Fruit fly (Drosophila melanogaster) whole organism, embryonic: ENCODE data around the gene CG31871.

Experiments used
- CG11696 ChIP-seq: fragments of 200-800 bp; sonication (Bioruptor generic); IDR thresholded peaks from 2 replicates; pipeline ENCODE4 v1.3.6; 2022; ENCODE audit warnings: missing biosample characterization, missing genetic modification characterization
- CG12071 ChIP-seq: fragments of 200-800 bp; sonication (Bioruptor generic); optimal IDR thresholded peaks from 3 replicates; lab custom pipeline; 2018; ENCODE audit warnings: missing biosample characterization, mild to moderate bottlenecking, missing genetic modification characterization
- CG12391 ChIP-seq: fragments of 200-800 bp; sonication (Bioruptor generic); optimal IDR thresholded peaks from 3 replicates; lab custom pipeline; 2018; ENCODE audit warnings: missing biosample characterization, mild to moderate bottlenecking, missing genetic modification characterization, moderate library complexity
- CG13424 ChIP-seq: fragments of 200-800 bp; sonication (Bioruptor generic); optimal IDR thresholded peaks from 2 replicates; lab custom pipeline; 2019; ENCODE audit warnings: missing biosample characterization, mild to moderate bottlenecking, missing genetic modification characterization, moderate library complexity
- CG14965 ChIP-seq: fragments of 200-800 bp; sonication (Bioruptor generic); optimal IDR thresholded peaks from 2 replicates; lab custom pipeline; 2016; ENCODE audit warnings: missing biosample characterization, missing genetic modification characterization, borderline replicate concordance
- CG15011 ChIP-seq: fragments of 200-800 bp; sonication (Bioruptor generic); optimal IDR thresholded peaks from 3 replicates; lab custom pipeline; 2018; ENCODE audit warnings: missing biosample characterization, mild to moderate bottlenecking, missing genetic modification characterization
- CG1647 ChIP-seq: fragments of 200-800 bp; sonication (Bioruptor generic); optimal IDR thresholded peaks from 3 replicates; lab custom pipeline; 2016; ENCODE audit warnings: missing biosample characterization, missing genetic modification characterization
- CG16779 ChIP-seq: fragments of 200-800 bp; sonication (Bioruptor generic); IDR thresholded peaks from 2 replicates; pipeline ENCODE4 v1.3.6; 2022; ENCODE audit warnings: missing biosample characterization, missing genetic modification characterization
- CG18599 ChIP-seq: fragments of 200-800 bp; sonication (Bioruptor generic); optimal IDR thresholded peaks from 3 replicates; lab custom pipeline; 2017; ENCODE audit warnings: missing biosample characterization, missing genetic modification characterization, mild to moderate bottlenecking, moderate library complexity, missing genetic modification reagents
- CG3407 ChIP-seq: fragments of 200-800 bp; sonication (Bioruptor generic); optimal IDR thresholded peaks from 2 replicates; lab custom pipeline; 2018; ENCODE audit warnings: missing biosample characterization, mild to moderate bottlenecking, missing genetic modification characterization
- CG4328 ChIP-seq: fragments of 200-800 bp; sonication (Bioruptor generic); optimal IDR thresholded peaks from 3 replicates; lab custom pipeline; 2017; ENCODE audit warnings: missing biosample characterization, missing genetic modification reagents, missing genetic modification characterization
- CG43689 ChIP-seq: fragments of 200-800 bp; sonication (Bioruptor generic); IDR thresholded peaks from 2 replicates; pipeline ENCODE4 v1.3.6; 2022; ENCODE audit warnings: missing biosample characterization, missing genetic modification characterization
- CG6765 ChIP-seq: fragments of 200-800 bp; sonication (Bioruptor generic); optimal IDR thresholded peaks from 3 replicates; lab custom pipeline; 2017; ENCODE audit warnings: missing biosample characterization, mild to moderate bottlenecking, missing genetic modification characterization
- CG6813 ChIP-seq: fragments of 200-800 bp; sonication (Bioruptor generic); optimal IDR thresholded peaks from 2 replicates; lab custom pipeline; 2017; ENCODE audit warnings: missing biosample characterization, missing genetic modification characterization, mild to moderate bottlenecking, moderate library complexity, missing genetic modification reagents
- CG7556 ChIP-seq: fragments of 200-800 bp; sonication (Bioruptor generic); optimal IDR thresholded peaks from 2 replicates; lab custom pipeline; 2017; ENCODE audit warnings: missing biosample characterization, mild to moderate bottlenecking, missing genetic modification characterization
- CG7839 ChIP-seq: fragments of 200-800 bp; sonication (Bioruptor generic); optimal IDR thresholded peaks from 3 replicates; lab custom pipeline; 2018; ENCODE audit warnings: missing biosample characterization, mild to moderate bottlenecking, missing genetic modification characterization, moderate library complexity
- CG8388 ChIP-seq: fragments of 200-800 bp; sonication (Bioruptor generic); optimal IDR thresholded peaks from 2 replicates; lab custom pipeline; 2019; ENCODE audit warnings: missing biosample characterization, mild to moderate bottlenecking, missing genetic modification characterization, moderate library complexity
- CG9215 ChIP-seq: fragments of 200-800 bp; sonication (Bioruptor generic); IDR thresholded peaks from 2 replicates; pipeline ENCODE4 v1.3.6; 2022; ENCODE audit warnings: missing biosample characterization, missing genetic modification characterization
- CG9817 ChIP-seq: fragments of 200-800 bp; sonication (Bioruptor generic); optimal IDR thresholded peaks from 2 replicates; lab custom pipeline; 2018; ENCODE audit warnings: missing biosample characterization, mild to moderate bottlenecking, missing genetic modification characterization, moderate library complexity
- Dek ChIP-seq: fragments of 200-800 bp; sonication (Bioruptor generic); optimal IDR thresholded peaks from 3 replicates; lab custom pipeline; 2019; ENCODE audit warnings: missing biosample characterization, mild to moderate bottlenecking, missing genetic modification characterization, moderate library complexity
- Dip3 ChIP-seq: fragments of 200-800 bp; sonication (Bioruptor generic); optimal IDR thresholded peaks from 3 replicates; lab custom pipeline; 2016; ENCODE audit warnings: missing biosample characterization, missing genetic modification characterization
- Dll ChIP-seq: fragments of 200-800 bp; sonication (Bioruptor generic); IDR thresholded peaks from 4 replicates; pipeline ENCODE4 v1.3.6; 2022; ENCODE audit warnings: missing biosample characterization, missing genetic modification characterization; ENCODE audit not compliant: partially characterized antibody
- Drgx ChIP-seq: fragments of 200-800 bp; sonication (Bioruptor generic); IDR thresholded peaks from 2 replicates; pipeline ENCODE4 v1.3.6; 2022; ENCODE audit warnings: missing biosample characterization, missing genetic modification characterization
- Fer2 ChIP-seq: fragments of 200-800 bp; sonication (Bioruptor generic); optimal IDR thresholded peaks from 2 replicates; lab custom pipeline; 2018; ENCODE audit warnings: missing biosample characterization, mild to moderate bottlenecking, missing genetic modification characterization, moderate library complexity
- Fer3 ChIP-seq: fragments of 200-800 bp; sonication (Bioruptor generic); optimal IDR thresholded peaks from 2 replicates; lab custom pipeline; 2018; ENCODE audit warnings: missing biosample characterization, mild to moderate bottlenecking, missing genetic modification characterization, moderate library complexity
- H15 ChIP-seq: fragments of 200-800 bp; sonication (Bioruptor generic); IDR thresholded peaks from 3 replicates; pipeline ENCODE4 v1.3.6; 2022; ENCODE audit warnings: missing biosample characterization, missing genetic modification characterization
- HLH3B ChIP-seq: fragments of 200-800 bp; sonication (Bioruptor generic); IDR thresholded peaks from 2 replicates; pipeline ENCODE4 v1.3.6; 2022; ENCODE audit warnings: missing biosample characterization, missing genetic modification characterization
- Meics ChIP-seq: fragments of 200-800 bp; sonication (Bioruptor generic); optimal IDR thresholded peaks from 2 replicates; lab custom pipeline; 2017; ENCODE audit warnings: missing biosample characterization, mild to moderate bottlenecking, missing genetic modification characterization
- Nf-YB ChIP-seq: fragments of 200-800 bp; sonication (Bioruptor generic); optimal IDR thresholded peaks from 3 replicates; lab custom pipeline; 2019; ENCODE audit warnings: missing biosample characterization, mild to moderate bottlenecking, missing genetic modification characterization, moderate library complexity
- Sry-β ChIP-seq: fragments of 200-800 bp; sonication (Bioruptor generic); optimal IDR thresholded peaks from 2 replicates; lab custom pipeline; 2018; ENCODE audit warnings: missing biosample characterization, mild to moderate bottlenecking, missing genetic modification characterization, moderate library complexity
- Sry-δ ChIP-seq: fragments of 200-800 bp; sonication (Bioruptor generic); optimal IDR thresholded peaks from 2 replicates; lab custom pipeline; 2016; ENCODE audit warnings: missing biosample characterization, missing genetic modification characterization
- Ssrp ChIP-seq: fragments of 200-800 bp; sonication (Bioruptor generic); optimal IDR thresholded peaks from 2 replicates; lab custom pipeline; 2018; ENCODE audit warnings: missing biosample characterization, mild to moderate bottlenecking, missing genetic modification characterization, moderate library complexity
- chif ChIP-seq, 2 experiments: fragments of 200-800 bp; sonication (Bioruptor generic); optimal IDR thresholded peaks; 3 replicates each; lab custom pipeline; 2016; ENCODE audit warnings: missing biosample characterization in 2 of 2, missing genetic modification characterization in 2 of 2
- cwo ChIP-seq: fragments of 200-800 bp; sonication (Bioruptor generic); optimal IDR thresholded peaks from 3 replicates; lab custom pipeline; 2017; ENCODE audit warnings: missing biosample characterization, missing genetic modification characterization, mild to moderate bottlenecking, moderate library complexity, missing genetic modification reagents
- ewg ChIP-seq: fragments of 200-800 bp; sonication (Bioruptor generic); optimal IDR thresholded peaks from 3 replicates; lab custom pipeline; 2017; ENCODE audit warnings: mild to moderate bottlenecking, missing biosample characterization, missing genetic modification reagents, missing genetic modification characterization
- exex ChIP-seq: fragments of 200-800 bp; sonication (Bioruptor generic); optimal IDR thresholded peaks from 4 replicates; lab custom pipeline; 2018; ENCODE audit warnings: missing biosample characterization, mild to moderate bottlenecking, missing genetic modification characterization, moderate library complexity
- fd102C ChIP-seq: fragments of 200-800 bp; sonication (Bioruptor generic); optimal IDR thresholded peaks from 2 replicates; lab custom pipeline; 2018; ENCODE audit warnings: missing biosample characterization, mild to moderate bottlenecking, missing genetic modification characterization, moderate library complexity
- kni ChIP-seq: fragments of 200-800 bp; sonication (Bioruptor generic); optimal IDR thresholded peaks from 3 replicates; lab custom pipeline; 2017; ENCODE audit warnings: mild to moderate bottlenecking, missing biosample characterization, missing genetic modification reagents, missing genetic modification characterization
- lmd ChIP-seq: fragments of 200-800 bp; sonication (Bioruptor generic); IDR thresholded peaks from 2 replicates; pipeline ENCODE4 v1.3.6; 2022; ENCODE audit warnings: missing biosample characterization, missing genetic modification characterization
- nau ChIP-seq: fragments of 200-800 bp; sonication (Bioruptor generic); optimal IDR thresholded peaks from 3 replicates; lab custom pipeline; 2017; ENCODE audit warnings: missing biosample characterization, mild to moderate bottlenecking, missing genetic modification characterization, missing genetic modification reagents
- nerfin-2 ChIP-seq: fragments of 200-800 bp; sonication (Bioruptor generic); IDR thresholded peaks from 2 replicates; pipeline ENCODE4 v1.3.6; 2022; ENCODE audit warnings: missing biosample characterization, missing genetic modification characterization; ENCODE audit not compliant: partially characterized antibody
- nom ChIP-seq: fragments of 200-800 bp; sonication (Bioruptor generic); optimal IDR thresholded peaks from 2 replicates; lab custom pipeline; 2017; ENCODE audit warnings: missing biosample characterization, missing genetic modification characterization, mild to moderate bottlenecking, moderate library complexity, missing genetic modification reagents
- otp ChIP-seq: fragments of 200-800 bp; sonication (Bioruptor generic); IDR thresholded peaks from 3 replicates; pipeline ENCODE4, ENCODE4 v1.3.6; 2022; ENCODE audit warnings: missing biosample characterization, missing genetic modification characterization
- peb ChIP-seq: fragments of 200-800 bp; sonication (Bioruptor generic); IDR thresholded peaks from 2 replicates; pipeline ENCODE4 v1.3.6; 2022; ENCODE audit warnings: missing biosample characterization, missing genetic modification characterization
- phol ChIP-seq: fragments of 200-800 bp; sonication (Bioruptor generic); optimal IDR thresholded peaks from 3 replicates; lab custom pipeline; 2018; ENCODE audit warnings: missing biosample characterization, mild to moderate bottlenecking, missing genetic modification characterization, moderate library complexity
- psq ChIP-seq: fragments of 200-800 bp; sonication (Bioruptor generic); optimal IDR thresholded peaks from 2 replicates; lab custom pipeline; 2017; ENCODE audit warnings: missing biosample characterization, missing genetic modification characterization
- run ChIP-seq: fragments of 200-800 bp; sonication (Bioruptor generic); optimal IDR thresholded peaks from 3 replicates; lab custom pipeline; 2018; ENCODE audit warnings: missing biosample characterization, mild to moderate bottlenecking, missing genetic modification characterization
- sug ChIP-seq: fragments of 200-800 bp; optimal IDR thresholded peaks from 2 replicates; lab custom pipeline; 2019; ENCODE audit warnings: missing biosample characterization, mild to moderate bottlenecking, missing genetic modification characterization, moderate library complexity
- unpg ChIP-seq: fragments of 200-800 bp; sonication (Bioruptor generic); optimal IDR thresholded peaks from 3 replicates; lab custom pipeline; 2018; ENCODE audit warnings: missing biosample characterization, mild to moderate bottlenecking, missing genetic modification characterization, moderate library complexity

CG31871 gene

DNA sequence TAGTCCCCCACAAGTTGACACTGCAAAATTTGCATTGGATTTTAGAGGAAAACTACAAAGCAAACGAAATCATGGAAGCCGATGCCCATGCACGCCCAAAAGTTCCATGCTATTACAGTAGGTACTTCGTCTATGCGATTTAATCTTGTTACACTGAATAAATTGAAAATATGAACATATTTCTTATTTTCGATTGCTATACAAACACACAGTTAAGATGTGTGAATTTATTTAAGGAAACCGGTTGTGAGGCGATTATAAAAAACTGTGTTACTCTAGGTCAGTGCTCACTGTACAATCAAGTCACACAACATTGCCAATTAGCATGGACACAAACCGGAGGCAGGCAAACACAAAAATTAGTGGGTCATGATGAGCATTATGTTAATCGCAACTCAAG, 3.7 kb downstream of the CG31871 start (continued):
- no peak for TF ChIP-seq nerfin-2 (GFP tag; lab: Robert Waterston, UW)
- no peak for TF ChIP-seq kni (GFP tag; lab: Kevin White, UChicago)
- peak; percentile 80 for TF ChIP-seq CG7839
- TF ChIP-seq lmd (GFP tag; lab: Robert Waterston, UW): peak; percentile 90
- TF ChIP-seq CG1647 (GFP tag; lab: Kevin White, UChicago): peak; percentile 65
- TF ChIP-seq ewg (GFP tag; lab: Kevin White, UChicago): peak; percentile 53
- peak; percentile 43 for TF ChIP-seq nau (GFP tag; lab: Kevin White, UChicago)
- TF ChIP-seq CG7556: peak; percentile 55
- TF ChIP-seq Fer3 (tag; lab: Kevin White, UChicago): peak; percentile 77
- TF ChIP-seq Ssrp: peak; percentile 61
- TF ChIP-seq Dek (tag; lab: Kevin White, UChicago): peak; percentile 73
- TF ChIP-seq CG15011 (GFP tag; lab: Kevin White, UChicago): peak; percentile 58
- TF ChIP-seq otp (GFP tag; lab: Robert Waterston, UW): peak; percentile 83
- peak; percentile 80 for TF ChIP-seq CG12391 (tag; lab: Kevin White, UChicago)
- peak; percentile 89 for TF ChIP-seq HLH3B (GFP tag; lab: Robert Waterston, UW)
- peak; percentile 12 for TF ChIP-seq exex (tag; lab: Kevin White, UChicago)
- peak; percentile 85 for TF ChIP-seq H15 (GFP tag; lab: Robert Waterston, UW)
- peak; percentile 63 for TF ChIP-seq CG8388 (GFP tag; lab: Kevin White, UChicago)
- TF ChIP-seq fd102C (GFP tag; lab: Kevin White, UChicago): no peak
- peak; percentile 87 for TF ChIP-seq unpg
- TF ChIP-seq psq (GFP tag; lab: Kevin White, UChicago): peak; percentile 43
- peak; percentile 63 for TF ChIP-seq CG16779
- peak; percentile 85 for TF ChIP-seq CG43689 (GFP tag; lab: Robert Waterston, UW)
- TF ChIP-seq sug (tag; lab: Kevin White, UChicago): peak; percentile 47
- peak; percentile 38 for TF ChIP-seq Sry-δ (GFP tag; lab: Kevin White, UChicago)
- TF ChIP-seq Fer2 (tag; lab: Kevin White, UChicago): no peak
- peak; percentile 76 for TF ChIP-seq CG11696 (GFP tag; lab: Robert Waterston, UW)
- TF ChIP-seq phol (tag; lab: Kevin White, UChicago): peak; percentile 71
- peak; percentile 90 for TF ChIP-seq Drgx (GFP tag; lab: Robert Waterston, UW)
- peak; percentile 81 for TF ChIP-seq CG12071 (GFP tag; lab: Kevin White, UChicago)
- TF ChIP-seq chif (GFP tag; optimal IDR thresholded peaks at IDR 0.05; lab: Kevin White, UChicago): peak; percentile 69 to 77
- TF ChIP-seq CG14965 (GFP tag; lab: Kevin White, UChicago): peak; percentile 18
- peak; percentile 83 for TF ChIP-seq CG13424 (tag; lab: Kevin White, UChicago)
- peak; percentile 65 for TF ChIP-seq CG18599 (GFP tag; lab: Kevin White, UChicago)
- peak; percentile 69 for TF ChIP-seq cwo (GFP tag; lab: Kevin White, UChicago)
- TF ChIP-seq run (tag; lab: Kevin White, UChicago): peak; percentile 55
- TF ChIP-seq Dip3: peak; percentile 69
- peak; percentile 43 for TF ChIP-seq CG3407
- TF ChIP-seq CG9215 (GFP tag; lab: Robert Waterston, UW): peak; percentile 70
- no peak for TF ChIP-seq CG6765 (GFP tag; lab: Kevin White, UChicago)
- peak; percentile 23 for TF ChIP-seq nom (GFP tag; lab: Kevin White, UChicago)
- TF ChIP-seq CG6813 (GFP tag; lab: Kevin White, UChicago): peak; percentile 48
- TF ChIP-seq peb (GFP tag; lab: Robert Waterston, UW): peak; percentile 58; the same call in 1 of the 2 replicates
- TF ChIP-seq Nf-YB (GFP tag; lab: Kevin White, UChicago): peak; percentile 28
- peak; percentile 71 for TF ChIP-seq CG9817
- peak; percentile 75 for TF ChIP-seq Meics (GFP tag; lab: Kevin White, UChicago)
- no peak for TF ChIP-seq Dll
- TF ChIP-seq CG4328 (GFP tag; lab: Kevin White, UChicago): no peak
- no peak for TF ChIP-seq Sry-β (GFP tag; lab: Kevin White, UChicago)
